Fruit fly (Drosophila melanogaster): ENCODE results near the gene RhoBTB.

- TF ChIP-seq Snoo (tag; optimal IDR thresholded peaks at IDR 0.05) (no peak), Ets98B (GFP tag; IDR thresholded peaks at IDR 0.05) (no peak), D1 (tag; optimal IDR thresholded peaks at IDR 0.05) (no peak), CG32121 (GFP tag; IDR thresholded peaks at IDR 0.05) (peak; percentile 36; the same call in 1 of the 2 replicates), CG8159 (tag; optimal IDR thresholded peaks at IDR 0.05) (no peak), CG4496 (GFP tag; IDR thresholded peaks at IDR 0.05) (no peak), CG10348 (GFP tag; IDR thresholded peaks at IDR 0.05) (no peak), gl (tag; optimal IDR thresholded peaks at IDR 0.05) (no peak)
Observed at dm6 chr3L:20387038-20387842, 11.2 kb downstream of the RhoBTB start.
